Worm (Caenorhabditis elegans): ENCODE results near the gene Y6E2A.10.
A peak's percentile ranks its signal among the peaks of the same experiment; 100 is the strongest.

Y6E2A.10 gene

DNA sequence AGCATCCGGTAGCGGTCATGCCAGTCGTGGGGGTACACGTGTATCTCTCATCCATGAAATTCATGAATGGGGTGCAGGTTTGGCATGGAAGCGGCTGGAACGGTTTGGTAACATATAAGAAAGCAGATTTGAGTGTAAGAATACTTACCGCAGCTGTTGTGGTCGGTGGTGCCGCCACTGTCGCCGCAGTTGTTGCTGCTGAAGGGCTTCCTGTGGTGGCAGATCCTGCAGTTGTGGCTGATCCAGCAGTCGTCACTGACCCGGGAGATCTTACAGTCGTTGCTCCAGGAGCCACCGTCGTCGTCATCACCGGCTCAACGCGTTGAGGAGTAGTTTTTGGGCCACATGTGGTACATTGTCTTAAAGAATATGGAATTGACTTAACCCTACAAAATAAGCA lies 2.7 kb upstream of the Y6E2A.10 start:
- TF ChIP-seq hlh-4 (tag; optimal IDR thresholded peaks at IDR 0.05) (no peak), nhr-20 (tag; optimal IDR thresholded peaks at IDR 0.05) (no peak), pax-3 (tag; optimal IDR thresholded peaks at IDR 0.05) (no peak), efl-3 (GFP tag; optimal IDR thresholded peaks at IDR 0.05) (no peak), nhr-77 (tag; optimal IDR thresholded peaks at IDR 0.05) (no peak), C16A3.4 (tag; optimal IDR thresholded peaks at IDR 0.05) (no peak), ztf-11 (tag; optimal IDR thresholded peaks at IDR 0.05) (no peak), ceh-63 (GFP tag; optimal IDR thresholded peaks at IDR 0.05) (no peak), C04F5.9 (tag; optimal IDR thresholded peaks at IDR 0.05) (no peak)

DNA sequence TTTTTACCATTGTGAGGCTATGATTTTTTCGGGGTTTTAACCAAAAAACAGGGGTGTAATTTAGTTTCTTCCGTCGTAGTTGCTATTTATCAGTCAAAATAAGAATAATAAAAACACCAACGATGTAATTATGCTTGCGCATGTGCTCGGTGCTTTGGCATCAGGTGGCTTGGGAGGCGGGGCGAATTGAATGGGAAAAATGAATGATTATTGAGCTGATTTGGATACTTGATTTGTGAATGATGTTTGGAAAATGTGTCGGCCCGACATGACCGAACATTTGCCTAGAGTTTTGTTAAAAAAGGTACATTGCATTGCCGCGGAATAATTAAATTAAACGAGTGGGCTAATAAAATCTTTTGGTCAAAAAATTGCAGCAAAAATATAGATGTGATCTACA lies 1.9 kb upstream of the Y6E2A.10 start, which contains the start of gene str-38:
Gene str-38 (minus strand): TSS at position 101 of the 400 bp plus-strand sequence.
- TF ChIP-seq ceh-82 (tag; optimal IDR thresholded peaks at IDR 0.05) (no peak), F16B12.6 (tag; optimal IDR thresholded peaks at IDR 0.05) (no peak), efl-1 (optimal IDR thresholded peaks at IDR 0.05) (no peak), efl-1 (GFP tag; optimal IDR thresholded peaks at IDR 0.05 in 1 of 2) (no peak), fkh-4 (tag; optimal IDR thresholded peaks at IDR 0.05; ENCODE audit: borderline replicate concordance) (no peak), snu-23 (GFP tag; optimal IDR thresholded peaks at IDR 0.05) (no peak), blmp-1 (tag; optimal IDR thresholded peaks at IDR 0.05) (no peak), lin-15B (tag; optimal IDR thresholded peaks at IDR 0.05) (no peak), nhr-11 (tag; optimal IDR thresholded peaks at IDR 0.05) (no peak)

DNA sequence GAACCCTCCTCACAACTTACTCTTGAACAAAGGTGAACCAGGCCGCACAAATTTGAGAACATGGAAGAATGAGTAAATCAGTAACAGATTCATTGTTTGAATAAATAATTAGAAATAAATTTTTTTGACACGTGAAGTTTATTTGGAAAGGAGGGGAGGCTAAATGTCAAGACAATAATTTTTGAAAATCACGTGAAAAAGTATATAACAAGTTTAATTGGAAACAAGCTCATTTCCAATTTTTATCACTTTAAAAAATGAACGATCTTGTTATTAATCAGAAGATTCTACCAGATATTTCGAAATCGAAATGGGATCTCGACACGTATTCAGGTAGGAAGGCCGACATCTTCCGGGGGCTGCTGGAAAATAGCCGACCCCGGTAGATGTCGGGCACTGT lies 3.7 kb downstream of the Y6E2A.10 start, which contains the start of the genes irld-57 and sfxn-1.3:
Gene irld-57 (minus strand): TSS at position 101 of the 400 bp plus-strand sequence.
Gene sfxn-1.3 (plus strand): TSS at position 232 of the 400 bp plus-strand sequence.
- TF ChIP-seq lin-13 (GFP tag; optimal IDR thresholded peaks at IDR 0.05) (no peak), lin-35 (GFP tag; optimal IDR thresholded peaks at IDR 0.05) (no peak)

DNA sequence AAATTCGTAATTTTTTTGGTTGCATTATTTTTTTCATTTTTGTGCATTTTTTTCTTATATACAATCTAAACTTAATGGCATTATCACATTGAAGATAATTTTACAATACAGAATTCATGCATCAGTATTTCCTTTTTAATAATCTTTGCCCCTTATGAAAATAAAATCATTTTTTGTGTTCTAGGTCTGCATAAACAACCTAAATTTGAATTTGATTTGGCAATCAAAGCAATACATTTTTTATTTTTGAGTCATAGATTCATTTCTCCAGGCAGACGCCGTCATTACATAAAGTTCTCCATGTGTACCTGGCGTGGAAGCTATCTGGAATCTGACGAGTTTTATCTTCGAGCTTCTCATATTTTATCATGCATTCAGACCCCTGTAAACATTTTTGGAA lies 8.5 kb downstream of the Y6E2A.10 start, which contains the start of gene srh-140:
Gene srh-140 (plus strand): TSS at position 301 of the 400 bp plus-strand sequence.
- TF ChIP-seq ztf-4 (tag; optimal IDR thresholded peaks at IDR 0.05) = no peak
- no peak for TF ChIP-seq sup-37 (GFP tag; optimal IDR thresholded peaks at IDR 0.05)
- TF ChIP-seq nhr-76 (tag; optimal IDR thresholded peaks at IDR 0.05) = no peak
- no peak for TF ChIP-seq unc-98 (GFP tag; IDR thresholded peaks at IDR 0.05)
- TF ChIP-seq nhr-237 (tag; optimal IDR thresholded peaks at IDR 0.05) = no peak
- TF ChIP-seq zip-4 (GFP tag; optimal IDR thresholded peaks at IDR 0.05) = no peak
- TF ChIP-seq ztf-11 (tag; optimal IDR thresholded peaks at IDR 0.05) = no peak

DNA sequence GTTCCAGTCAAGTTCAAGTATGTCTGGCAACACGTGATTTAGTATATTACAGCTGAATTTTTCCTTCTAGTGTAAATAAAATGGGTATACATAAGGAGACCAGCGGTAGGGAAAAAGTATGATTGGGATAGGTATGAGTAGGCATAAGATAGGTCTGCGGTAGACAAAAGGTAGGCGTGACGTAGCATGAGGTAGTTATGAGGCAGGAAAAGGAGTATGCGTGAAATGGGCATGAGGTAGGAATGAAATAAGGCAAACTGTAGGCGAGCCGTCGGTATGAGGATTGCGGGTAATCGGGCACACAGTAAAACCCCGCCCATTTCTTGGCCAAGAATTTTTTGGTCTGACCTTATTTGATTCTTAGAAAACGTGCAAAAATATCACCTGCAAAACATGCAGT lies 8.9 kb downstream of the Y6E2A.10 start:
- TF ChIP-seq elt-2 (tag; optimal IDR thresholded peaks at IDR 0.05) (no peak), ama-1 (optimal IDR thresholded peaks at IDR 0.05) (no peak), hlh-4 (tag; optimal IDR thresholded peaks at IDR 0.05) (peak; percentile 95), ztf-11 (tag; optimal IDR thresholded peaks at IDR 0.05) (no peak), unc-86 (tag; optimal IDR thresholded peaks at IDR 0.05) (no peak)

DNA sequence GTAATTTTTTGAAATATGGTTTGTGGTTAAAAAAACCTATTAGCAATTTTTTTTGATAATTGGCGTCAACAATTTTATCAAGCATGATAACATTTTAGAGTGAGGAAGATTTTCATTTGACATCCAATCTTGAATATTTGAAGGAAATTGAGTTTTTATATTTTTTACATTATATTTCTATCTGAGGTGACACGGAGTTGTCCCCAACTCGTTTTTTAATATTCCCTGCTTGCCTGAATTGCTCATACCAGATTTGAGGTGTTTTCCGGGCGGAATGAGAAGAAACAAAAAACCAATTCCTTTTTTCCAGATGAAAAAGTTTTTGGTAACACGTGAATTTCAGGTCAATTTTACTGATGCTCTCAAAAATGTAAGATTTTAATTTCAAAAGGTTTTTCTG lies 10.8 kb downstream of the Y6E2A.10 start, which contains the start of gene Y6E2A.7:
Gene Y6E2A.7 (plus strand): TSS at position 301 of the 400 bp plus-strand sequence.
- TF ChIP-seq ceh-8 (GFP tag; optimal IDR thresholded peaks at IDR 0.05) = no peak
- no peak for TF ChIP-seq nhr-76 (tag; optimal IDR thresholded peaks at IDR 0.05)
- no peak for TF ChIP-seq nhr-90 (tag; optimal IDR thresholded peaks at IDR 0.05; ENCODE audit: poor library complexity)
- TF ChIP-seq egl-27 (tag; optimal IDR thresholded peaks at IDR 0.05) = no peak
- TF ChIP-seq aha-1 (tag; optimal IDR thresholded peaks at IDR 0.05) = no peak
- no peak for TF ChIP-seq unc-30 (tag; optimal IDR thresholded peaks at IDR 0.05)
- no peak for TF ChIP-seq nhr-47 (tag; optimal IDR thresholded peaks at IDR 0.05)
- no peak for TF ChIP-seq lir-3 (tag; optimal IDR thresholded peaks at IDR 0.05; ENCODE audit: poor library complexity)
